Fruit fly (Drosophila melanogaster) whole organism, embryonic: ENCODE data around the gene Cbp20.

Source experiments
- Abd-B ChIP-seq: fragments of 200-800 bp; sonication (Bioruptor generic); optimal IDR thresholded peaks from 2 replicates; lab custom pipeline; 2018; ENCODE audit warnings: missing biosample characterization, mild to moderate bottlenecking, missing genetic modification characterization, moderate library complexity
- Ada2b ChIP-seq: fragments of 200-800 bp; sonication (Bioruptor generic); IDR thresholded peaks from 2 replicates; pipeline ENCODE4 v1.3.6; 2022; ENCODE audit warnings: missing biosample characterization, missing genetic modification characterization
- Atf3 ChIP-seq: fragments of 200-800 bp; sonication (Bioruptor generic); optimal IDR thresholded peaks from 3 replicates; lab custom pipeline; 2016; ENCODE audit warnings: missing biosample characterization, missing genetic modification characterization
- CG10147 ChIP-seq: fragments of 200-800 bp; sonication (Bioruptor generic); optimal IDR thresholded peaks from 2 replicates; lab custom pipeline; 2019; ENCODE audit warnings: missing biosample characterization, mild to moderate bottlenecking, missing genetic modification characterization, moderate library complexity
- CG10209 ChIP-seq: fragments of 200-800 bp; sonication (Bioruptor generic); optimal IDR thresholded peaks from 3 replicates; lab custom pipeline; 2017; ENCODE audit warnings: missing biosample characterization, mild to moderate bottlenecking, missing genetic modification characterization, missing genetic modification reagents
- CG10267 ChIP-seq: fragments of 200-800 bp; sonication (Bioruptor generic); optimal IDR thresholded peaks from 2 replicates; lab custom pipeline; 2018; ENCODE audit warnings: missing biosample characterization, mild to moderate bottlenecking, missing genetic modification characterization, moderate library complexity
- CG10274 ChIP-seq: fragments of 200-800 bp; sonication (Bioruptor generic); optimal IDR thresholded peaks from 3 replicates; lab custom pipeline; 2017; ENCODE audit warnings: missing biosample characterization, mild to moderate bottlenecking, missing genetic modification characterization
- CG11456 ChIP-seq: fragments of 200-800 bp; sonication (Bioruptor generic); IDR thresholded peaks from 3 replicates; pipeline ENCODE4 v1.3.6; 2022; ENCODE audit warnings: missing biosample characterization, missing genetic modification characterization
- CG12155 ChIP-seq: fragments of 200-800 bp; sonication (Bioruptor generic); optimal IDR thresholded peaks from 3 replicates; lab custom pipeline; 2016; ENCODE audit warnings: missing biosample characterization, missing genetic modification characterization
- CG12659 ChIP-seq: fragments of 200-800 bp; sonication (Bioruptor generic); optimal IDR thresholded peaks from 3 replicates; lab custom pipeline; 2017; ENCODE audit warnings: mild to moderate bottlenecking, missing biosample characterization, missing genetic modification reagents, missing genetic modification characterization
- CG14050 ChIP-seq: fragments of 200-800 bp; sonication (Bioruptor generic); IDR thresholded peaks from 3 replicates; pipeline ENCODE4 v1.3.6; 2022; ENCODE audit warnings: missing biosample characterization, missing genetic modification characterization
- CG14667 ChIP-seq: fragments of 200-800 bp; sonication (Bioruptor generic); IDR thresholded peaks from 2 replicates; pipeline ENCODE4 v1.3.6; 2022; ENCODE audit warnings: missing biosample characterization, missing genetic modification characterization
- CG14710 ChIP-seq: fragments of 200-800 bp; sonication (Bioruptor generic); optimal IDR thresholded peaks from 3 replicates; lab custom pipeline; 2019; ENCODE audit warnings: missing biosample characterization, mild to moderate bottlenecking, missing genetic modification characterization, moderate library complexity
- CG1603 ChIP-seq: fragments of 200-800 bp; sonication (Bioruptor generic); optimal IDR thresholded peaks from 2 replicates; lab custom pipeline; 2019; ENCODE audit warnings: missing biosample characterization, mild to moderate bottlenecking, missing genetic modification characterization, moderate library complexity
- CG2116 ChIP-seq: fragments of 200-800 bp; sonication (Bioruptor generic); optimal IDR thresholded peaks from 3 replicates; lab custom pipeline; 2018; ENCODE audit warnings: missing biosample characterization, mild to moderate bottlenecking, missing genetic modification characterization
- CG2120 ChIP-seq: fragments of 200-800 bp; sonication (Bioruptor generic); optimal IDR thresholded peaks from 3 replicates; lab custom pipeline; 2016; ENCODE audit warnings: missing biosample characterization, missing genetic modification characterization
- CG33213 ChIP-seq: fragments of 200-800 bp; sonication (Bioruptor generic); optimal IDR thresholded peaks from 3 replicates; lab custom pipeline; 2016; ENCODE audit warnings: missing biosample characterization, missing genetic modification characterization
- CG4328 ChIP-seq: fragments of 200-800 bp; sonication (Bioruptor generic); optimal IDR thresholded peaks from 3 replicates; lab custom pipeline; 2017; ENCODE audit warnings: missing biosample characterization, missing genetic modification reagents, missing genetic modification characterization
- CG4854 ChIP-seq: fragments of 200-800 bp; sonication (Bioruptor generic); optimal IDR thresholded peaks from 2 replicates; lab custom pipeline; 2016; ENCODE audit warnings: missing biosample characterization, missing genetic modification characterization, inconsistent platforms
- CG6765 ChIP-seq: fragments of 200-800 bp; sonication (Bioruptor generic); optimal IDR thresholded peaks from 3 replicates; lab custom pipeline; 2017; ENCODE audit warnings: missing biosample characterization, mild to moderate bottlenecking, missing genetic modification characterization
- CG6791 ChIP-seq: fragments of 200-800 bp; sonication (Bioruptor generic); IDR thresholded peaks from 3 replicates; pipeline ENCODE4 v1.3.6; 2022; ENCODE audit warnings: missing biosample characterization, missing genetic modification characterization; ENCODE audit not compliant: partially characterized antibody
- CG7928 ChIP-seq: fragments of 200-800 bp; sonication (Bioruptor generic); optimal IDR thresholded peaks from 2 replicates; lab custom pipeline; 2017; ENCODE audit warnings: missing biosample characterization, mild to moderate bottlenecking, missing genetic modification characterization
- Chrac-16 ChIP-seq: fragments of 200-800 bp; sonication (Bioruptor generic); optimal IDR thresholded peaks from 3 replicates; lab custom pipeline; 2016; ENCODE audit warnings: missing biosample characterization, missing genetic modification characterization
- E2f2 ChIP-seq: fragments of 200-800 bp; sonication (Bioruptor generic); IDR thresholded peaks from 2 replicates; pipeline ENCODE4 v1.3.6; 2022; ENCODE audit warnings: missing biosample characterization, missing genetic modification characterization
- Ets97D ChIP-seq: fragments of 200-800 bp; sonication (Bioruptor generic); optimal IDR thresholded peaks from 3 replicates; lab custom pipeline; 2016; ENCODE audit warnings: missing biosample characterization, missing genetic modification characterization
- HLHmδ ChIP-seq: fragments of 200-800 bp; sonication (Bioruptor generic); optimal IDR thresholded peaks from 2 replicates; lab custom pipeline; 2018; ENCODE audit warnings: missing biosample characterization, mild to moderate bottlenecking, missing genetic modification characterization, moderate library complexity
- Hmr ChIP-seq: fragments of 200-800 bp; sonication (Bioruptor generic); optimal IDR thresholded peaks from 3 replicates; lab custom pipeline; 2017; ENCODE audit warnings: mild to moderate bottlenecking, missing biosample characterization, missing genetic modification reagents, missing genetic modification characterization
- Mad ChIP-seq: fragments of 200-800 bp; sonication (Bioruptor generic); optimal IDR thresholded peaks from 2 replicates; lab custom pipeline; 2016; ENCODE audit warnings: missing biosample characterization, missing genetic modification characterization
- NfI ChIP-seq: fragments of 200-800 bp; sonication (Bioruptor generic); optimal IDR thresholded peaks from 3 replicates; lab custom pipeline; 2018; ENCODE audit warnings: missing biosample characterization, mild to moderate bottlenecking, missing genetic modification characterization, moderate library complexity
- Sin3A ChIP-seq: fragments of >200 bp; optimal IDR thresholded peaks from 2 replicates; lab custom pipeline; 2018
- Xbp1 ChIP-seq: fragments of 200-800 bp; sonication (Bioruptor generic); optimal IDR thresholded peaks from 3 replicates; lab custom pipeline; 2016; ENCODE audit warnings: missing biosample characterization, mild to moderate bottlenecking, missing genetic modification characterization
- YL-1 ChIP-seq: fragments of 200-800 bp; sonication (Bioruptor generic); optimal IDR thresholded peaks from 3 replicates; lab custom pipeline; 2017; ENCODE audit warnings: missing biosample characterization, mild to moderate bottlenecking, missing genetic modification characterization
- cg ChIP-seq: fragments of 200-800 bp; sonication (Bioruptor generic); optimal IDR thresholded peaks from 3 replicates; lab custom pipeline; 2019; ENCODE audit warnings: missing biosample characterization, mild to moderate bottlenecking, missing genetic modification characterization, moderate library complexity
- ci ChIP-seq: fragments of 200-800 bp; sonication (Bioruptor generic); IDR thresholded peaks from 3 replicates; pipeline ENCODE4 v1.3.6; 2022; ENCODE audit warnings: missing biosample characterization, missing genetic modification characterization
- gcm2 ChIP-seq: fragments of 200-800 bp; sonication (Bioruptor generic); optimal IDR thresholded peaks from 2 replicates; lab custom pipeline; 2016; ENCODE audit warnings: missing biosample characterization, missing genetic modification characterization
- gfzf ChIP-seq: fragments of 200-800 bp; sonication (Bioruptor generic); optimal IDR thresholded peaks from 2 replicates; lab custom pipeline; 2016; ENCODE audit warnings: missing biosample characterization, mild to moderate bottlenecking, missing genetic modification characterization, moderate library complexity
- gsb ChIP-seq: fragments of 200-800 bp; sonication (Bioruptor generic); IDR thresholded peaks from 2 replicates; pipeline ENCODE4 v1.3.6; 2022; ENCODE audit warnings: missing biosample characterization, missing genetic modification characterization
- hkb ChIP-seq, 2 experiments: fragments of 200-800 bp in 1 of 2; fragments of >200 bp in 1 of 2; sonication (Bioruptor generic) in 1 of 2; IDR thresholded peaks in 1 of 2; optimal IDR thresholded peaks in 1 of 2; 2 replicates each; pipeline versions ENCODE4 v1.3.6 to Lab custom; 2017 to 2022; ENCODE audit warnings: missing biosample characterization in 1 of 2, missing genetic modification characterization in 1 of 2
- jigr1 ChIP-seq: fragments of 200-800 bp; sonication (Bioruptor generic); IDR thresholded peaks from 3 replicates; pipeline ENCODE4 v1.3.6; 2022; ENCODE audit warnings: missing biosample characterization, missing genetic modification characterization
- lov ChIP-seq, 2 experiments: fragments of 200-800 bp in 1 of 2; fragments of >200 bp in 1 of 2; sonication (Bioruptor generic) in 1 of 2; IDR thresholded peaks in 1 of 2; optimal IDR thresholded peaks in 1 of 2; 2 replicates in 1 of 2; 3 replicates in 1 of 2; pipeline versions ENCODE4 v1.3.6 to Lab custom; 2017 to 2022; ENCODE audit warnings: missing biosample characterization in 1 of 2, missing genetic modification characterization in 1 of 2
- nmo ChIP-seq: fragments of 200-800 bp; sonication (Bioruptor generic); optimal IDR thresholded peaks from 2 replicates; lab custom pipeline; 2018; ENCODE audit warnings: missing biosample characterization, mild to moderate bottlenecking, missing genetic modification characterization, moderate library complexity
- onecut ChIP-seq: fragments of 200-800 bp; sonication (Bioruptor generic); IDR thresholded peaks from 2 replicates; pipeline ENCODE4 v1.3.6; 2022; ENCODE audit warnings: missing biosample characterization, missing genetic modification characterization
- p53 ChIP-seq: fragments of 200-800 bp; sonication (Bioruptor generic); optimal IDR thresholded peaks from 2 replicates; lab custom pipeline; 2016; ENCODE audit warnings: missing biosample characterization, missing genetic modification characterization
- phol ChIP-seq: fragments of 200-800 bp; sonication (Bioruptor generic); optimal IDR thresholded peaks from 3 replicates; lab custom pipeline; 2018; ENCODE audit warnings: missing biosample characterization, mild to moderate bottlenecking, missing genetic modification characterization, moderate library complexity
- psq ChIP-seq: fragments of 200-800 bp; sonication (Bioruptor generic); optimal IDR thresholded peaks from 2 replicates; lab custom pipeline; 2017; ENCODE audit warnings: missing biosample characterization, missing genetic modification characterization
- pzg ChIP-seq: fragments of 200-800 bp; sonication (Bioruptor generic); optimal IDR thresholded peaks from 3 replicates; lab custom pipeline; 2018; ENCODE audit warnings: missing biosample characterization, mild to moderate bottlenecking, missing genetic modification characterization, moderate library complexity
- stwl ChIP-seq: fragments of 200-800 bp; sonication (Bioruptor generic); optimal IDR thresholded peaks from 3 replicates; lab custom pipeline; 2018; ENCODE audit warnings: missing biosample characterization, mild to moderate bottlenecking, missing genetic modification characterization, moderate library complexity
- trem ChIP-seq: fragments of 200-800 bp; optimal IDR thresholded peaks from 3 replicates; lab custom pipeline; 2019; ENCODE audit warnings: missing biosample characterization, mild to moderate bottlenecking, missing genetic modification characterization, moderate library complexity
- unc-4 ChIP-seq: fragments of 200-800 bp; sonication (Bioruptor generic); IDR thresholded peaks from 2 replicates; pipeline ENCODE4 v1.3.6; 2022; ENCODE audit warnings: missing biosample characterization, missing genetic modification characterization; ENCODE audit not compliant: partially characterized antibody

The Cbp20 gene

DNA sequence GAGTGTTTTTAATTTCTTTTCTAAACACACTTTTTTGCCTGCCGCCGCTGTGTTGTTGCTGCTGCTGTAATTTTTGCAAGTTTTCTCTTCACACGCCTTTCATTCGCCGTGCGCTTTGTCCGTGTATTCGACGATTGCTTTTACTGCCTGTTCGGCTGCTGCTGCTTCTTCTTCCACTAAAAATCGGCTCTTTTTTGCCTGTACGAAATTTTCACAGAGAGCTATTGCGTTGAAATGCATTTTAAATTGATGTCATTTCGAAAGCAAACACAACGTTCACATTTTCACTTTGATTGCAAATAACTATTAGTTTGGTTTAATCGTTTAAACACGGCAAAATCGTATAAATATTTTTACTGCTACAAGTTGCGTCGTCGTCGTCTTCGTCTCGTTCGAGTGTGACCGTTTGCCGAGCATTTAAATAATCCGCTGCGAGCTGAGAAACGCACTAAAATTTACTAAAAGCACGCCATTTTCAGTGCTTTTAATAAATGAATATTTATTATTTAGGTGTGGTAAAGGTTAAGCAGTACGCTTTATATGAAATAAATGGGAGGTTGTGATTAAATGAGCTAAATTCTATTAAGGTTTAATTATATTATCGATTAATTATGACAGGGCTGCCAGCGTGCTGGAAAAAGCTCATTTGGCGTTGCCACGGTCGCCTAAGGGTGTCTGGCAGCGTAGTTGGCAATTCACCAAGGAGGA, 34.9 kb downstream of the Cbp20 start, which contains the start of the genes Ssdp and CG7985 (continued):
- TF ChIP-seq lov (optimal IDR thresholded peaks at IDR 0.05; lab: Kevin White, UChicago) = no peak
- no peak for TF ChIP-seq lov (GFP tag; IDR thresholded peaks at IDR 0.05; lab: Robert Waterston, UW)
- TF ChIP-seq cg (GFP tag; lab: Kevin White, UChicago) = no peak
- TF ChIP-seq CG4328 = no peak
- TF ChIP-seq CG12659 (GFP tag; lab: Kevin White, UChicago) = peak; percentile 74
- TF ChIP-seq CG33213 (GFP tag; lab: Kevin White, UChicago) = peak; percentile 20
- no peak for TF ChIP-seq jigr1 (GFP tag; lab: Robert Waterston, UW)
- no peak for TF ChIP-seq HLHmδ
- TF ChIP-seq Mad (GFP tag; lab: Kevin White, UChicago) = peak; percentile 9
- peak; percentile 33 for TF ChIP-seq CG2120 (GFP tag; lab: Kevin White, UChicago)
- peak; percentile 81 for TF ChIP-seq gfzf (GFP tag; lab: Kevin White, UChicago)
- no peak for TF ChIP-seq CG12155
- TF ChIP-seq CG10274 (GFP tag; lab: Kevin White, UChicago) = no peak
- TF ChIP-seq unc-4 (GFP tag; lab: Robert Waterston, UW) = no peak
- peak; percentile 71 for TF ChIP-seq CG2116 (GFP tag; lab: Kevin White, UChicago)
- peak; percentile 49 for TF ChIP-seq Abd-B (GFP tag; lab: Kevin White, UChicago)
- no peak for TF ChIP-seq CG14667 (GFP tag; lab: Robert Waterston, UW)
- TF ChIP-seq nmo (GFP tag; lab: Kevin White, UChicago) = peak; percentile 44
- TF ChIP-seq CG10209 (GFP tag; lab: Kevin White, UChicago) = no peak
- TF ChIP-seq CG6791 = no peak
- no peak for TF ChIP-seq gcm2 (GFP tag; lab: Kevin White, UChicago)
- peak; percentile 66 for TF ChIP-seq Ets97D (GFP tag; lab: Kevin White, UChicago)
- TF ChIP-seq p53 (GFP tag; lab: Kevin White, UChicago) = no peak
- TF ChIP-seq Ada2b (GFP tag; lab: Robert Waterston, UW) = no peak
- peak; percentile 47 for TF ChIP-seq CG14710 (tag; lab: Kevin White, UChicago)
- peak; percentile 42 for TF ChIP-seq YL-1 (GFP tag; lab: Kevin White, UChicago)
- TF ChIP-seq gsb (GFP tag; lab: Robert Waterston, UW) = no peak
- TF ChIP-seq Xbp1 (GFP tag; lab: Kevin White, UChicago) = peak; percentile 3
- peak; percentile 46 for TF ChIP-seq CG4854
- TF ChIP-seq CG10267 (tag; lab: Kevin White, UChicago) = peak; percentile 8
- peak; percentile 12 for TF ChIP-seq CG10147 (GFP tag; lab: Kevin White, UChicago)
- no peak for TF ChIP-seq CG6765 (GFP tag; lab: Kevin White, UChicago)
- no peak for TF ChIP-seq ci (GFP tag; lab: Robert Waterston, UW)
- peak; percentile 69 for TF ChIP-seq hkb (optimal IDR thresholded peaks at IDR 0.05; lab: Kevin White, UChicago)
- no peak for TF ChIP-seq hkb (GFP tag; IDR thresholded peaks at IDR 0.05; lab: Robert Waterston, UW)
- TF ChIP-seq Hmr = peak; percentile 54
- peak; percentile 90 for TF ChIP-seq phol (tag; lab: Kevin White, UChicago)
- no peak for TF ChIP-seq NfI (GFP tag; lab: Kevin White, UChicago)
- peak; percentile 91 for TF ChIP-seq Sin3A (lab: Kevin White, UChicago)
- TF ChIP-seq onecut (GFP tag; lab: Robert Waterston, UW) = peak; percentile 86
- peak; percentile 87 for TF ChIP-seq pzg
- TF ChIP-seq Atf3 (GFP tag; lab: Kevin White, UChicago) = no peak
- TF ChIP-seq stwl (tag; lab: Kevin White, UChicago) = peak; percentile 4
- TF ChIP-seq CG11456 = no peak
- TF ChIP-seq psq (GFP tag; lab: Kevin White, UChicago) = peak; percentile 92
- TF ChIP-seq CG7928 (GFP tag; lab: Kevin White, UChicago) = peak; percentile 8
- no peak for TF ChIP-seq E2f2 (GFP tag; lab: Robert Waterston, UW)
- peak; percentile 27 for TF ChIP-seq CG1603 (tag; lab: Kevin White, UChicago)
- TF ChIP-seq Chrac-16 (GFP tag; lab: Kevin White, UChicago) = no peak
- peak; percentile 64 for TF ChIP-seq trem (tag; lab: Kevin White, UChicago)
- TF ChIP-seq CG14050 (GFP tag; lab: Robert Waterston, UW) = no peak
